Fruit fly (Drosophila melanogaster): ENCODE results near the gene CG33985.

dm6 chr3L:15508750-15509149, 17.9 kb downstream of the CG33985 start, which contains the start of gene Z600:
- TF ChIP-seq usp (GFP tag; optimal IDR thresholded peaks at IDR 0.05) (no peak), Abd-B (GFP tag; optimal IDR thresholded peaks at IDR 0.05) (no peak), foxo (GFP tag; optimal IDR thresholded peaks at IDR 0.05) (no peak), brk (GFP tag; optimal IDR thresholded peaks at IDR 0.05) (no peak), CrebA (GFP tag; optimal IDR thresholded peaks at IDR 0.05; ENCODE audit: borderline replicate concordance) (no peak)
